Worm (Caenorhabditis elegans): ENCODE results near the gene srz-75.

The srz-75 gene

DNA sequence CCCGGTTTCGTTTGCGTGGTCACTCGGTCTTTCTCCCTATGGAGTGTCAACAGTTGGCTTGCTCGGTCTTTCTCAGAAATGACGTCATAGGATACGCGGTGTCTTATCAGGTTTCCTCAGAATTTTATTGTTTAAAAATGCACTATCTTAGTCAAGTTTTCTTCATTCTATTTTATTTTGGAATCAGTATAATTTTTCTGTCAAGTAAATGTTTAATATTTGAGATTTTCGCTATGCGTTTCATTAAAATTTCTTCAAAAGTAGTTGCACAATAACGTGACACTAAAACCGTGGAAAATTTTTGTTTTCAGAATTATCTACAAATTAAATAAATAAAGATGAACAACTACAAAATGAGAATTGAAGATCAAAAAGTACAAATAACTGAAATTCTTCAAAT, 33.3 kb downstream of the srz-75 start, which contains the start of gene hlh-31:
hlh-31 (plus strand) TSS at position 301 of the 400 bp plus-strand sequence.
- TF ChIP-seq nhr-77 (tag; optimal IDR thresholded peaks at IDR 0.05) (no peak), egl-5 (tag; optimal IDR thresholded peaks at IDR 0.05) (no peak), nhr-237 (tag; optimal IDR thresholded peaks at IDR 0.05) (no peak), nhr-11 (tag; optimal IDR thresholded peaks at IDR 0.05) (no peak), elt-1 (tag; optimal IDR thresholded peaks at IDR 0.05) (no peak), R02D3.7 (tag; optimal IDR thresholded peaks at IDR 0.05) (no peak), unc-62 (GFP tag; optimal IDR thresholded peaks at IDR 0.05) (no peak), elt-3 (tag; optimal IDR thresholded peaks at IDR 0.05) (no peak), eor-1 (tag; optimal IDR thresholded peaks at IDR 0.05) (no peak), tbx-2 (tag; optimal IDR thresholded peaks at IDR 0.05) (no peak), unc-39 (tag; optimal IDR thresholded peaks at IDR 0.05) (no peak), nhr-12 (tag; optimal IDR thresholded peaks at IDR 0.05) (no peak), hmg-11 (tag; optimal IDR thresholded peaks at IDR 0.05) (no peak), pha-4 (tag; optimal IDR thresholded peaks at IDR 0.05) (no peak), mml-1 (tag; optimal IDR thresholded peaks at IDR 0.05) (no peak), egl-27 (tag; optimal IDR thresholded peaks at IDR 0.05) (no peak), lin-39 (tag; optimal IDR thresholded peaks at IDR 0.05) (no peak), fos-1 (tag; optimal IDR thresholded peaks at IDR 0.05) (no peak), fkh-2 (tag; optimal IDR thresholded peaks at IDR 0.05) (no peak), ceh-16 (tag; optimal IDR thresholded peaks at IDR 0.05) (no peak)

DNA sequence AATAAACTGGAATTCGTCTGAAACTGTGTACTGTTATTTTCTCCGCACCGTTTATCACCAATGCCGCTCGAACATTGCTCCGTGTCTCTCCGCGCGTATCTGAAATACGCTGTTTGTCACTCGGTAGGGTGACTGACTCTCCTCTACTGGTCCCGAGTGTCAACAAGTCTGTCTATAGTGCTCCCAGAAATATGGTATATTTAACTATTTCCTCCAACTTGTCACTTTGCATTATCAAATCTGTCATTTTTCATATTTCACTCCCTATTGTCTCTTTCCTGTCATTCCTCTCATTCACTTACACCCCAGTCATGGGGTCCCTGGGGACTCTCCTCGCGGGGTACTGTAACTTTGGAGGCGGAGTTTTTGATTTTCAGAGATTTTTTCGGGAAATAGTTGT, 36.2 kb downstream of the srz-75 start, which contains the start of gene hlh-17:
hlh-17 (plus strand) TSS at position 301 of the 400 bp plus-strand sequence.
- TF ChIP-seq fos-1 (tag; optimal IDR thresholded peaks at IDR 0.05) (no peak), nhr-67 (tag; optimal IDR thresholded peaks at IDR 0.05) (no peak), nhr-43 (tag; optimal IDR thresholded peaks at IDR 0.05; ENCODE audit: poor library complexity, severe bottlenecking) (no peak), nhr-11 (tag; optimal IDR thresholded peaks at IDR 0.05) (no peak), ztf-11 (tag; optimal IDR thresholded peaks at IDR 0.05) (no peak), lin-39 (tag; optimal IDR thresholded peaks at IDR 0.05) (no peak), fkh-10 (GFP tag; optimal IDR thresholded peaks at IDR 0.05) (no peak)

DNA sequence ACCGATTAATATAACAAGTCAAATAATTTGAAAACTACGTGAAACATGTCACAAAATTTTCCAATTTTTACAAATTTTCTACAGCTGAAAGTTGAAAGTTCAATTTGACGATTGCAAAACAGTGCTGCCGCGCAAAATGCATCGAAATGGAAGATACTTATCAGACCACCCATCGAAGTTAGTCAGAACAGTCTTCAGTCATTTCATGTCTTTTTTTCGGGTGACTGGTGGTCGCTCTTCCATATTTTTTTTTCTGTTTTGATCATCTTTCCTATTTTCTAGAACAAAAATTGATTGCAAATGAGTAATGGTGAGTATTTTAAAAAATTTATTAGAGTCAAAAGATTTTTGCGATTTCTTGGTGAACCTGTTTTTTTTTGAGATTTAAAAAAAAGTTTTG, 43.5 kb downstream of the srz-75 start, which contains the start of gene F38C2.1:
F38C2.1 (plus strand) TSS at position 301 of the 400 bp plus-strand sequence.
- TF ChIP-seq nhr-237 (tag; optimal IDR thresholded peaks at IDR 0.05) (no peak), nhr-76 (tag; optimal IDR thresholded peaks at IDR 0.05) (no peak), ama-1 (optimal IDR thresholded peaks at IDR 0.05) (no peak), egl-27 (tag; optimal IDR thresholded peaks at IDR 0.05) (no peak), aly-2 (tag; optimal IDR thresholded peaks at IDR 0.05) (no peak), nhr-12 (tag; optimal IDR thresholded peaks at IDR 0.05) (no peak), unc-62 (GFP tag; optimal IDR thresholded peaks at IDR 0.05) (no peak), elt-1 (tag; optimal IDR thresholded peaks at IDR 0.05) (no peak)

ce11 chrIV:16238555-16238954, 52.1 kb downstream of the srz-75 start, which contains the start of gene srw-61:
Gene srw-61, minus strand, starts transcription at chrIV:16238655.
- TF ChIP-seq jun-1 (tag; optimal IDR thresholded peaks at IDR 0.05) (no peak), nhr-43 (tag; optimal IDR thresholded peaks at IDR 0.05; ENCODE audit: poor library complexity, severe bottlenecking) (no peak), zag-1 (tag; optimal IDR thresholded peaks at IDR 0.05) (no peak), ceh-16 (tag; optimal IDR thresholded peaks at IDR 0.05) (no peak), nhr-77 (tag; optimal IDR thresholded peaks at IDR 0.05) (no peak), sea-2 (GFP tag; optimal IDR thresholded peaks at IDR 0.05) (no peak), nhr-12 (tag; optimal IDR thresholded peaks at IDR 0.05) (no peak), aly-2 (tag; optimal IDR thresholded peaks at IDR 0.05) (no peak), pha-4 (tag; optimal IDR thresholded peaks at IDR 0.05) (no peak), ama-1 (optimal IDR thresholded peaks at IDR 0.05) (no peak)

- TF ChIP-seq lsy-12 (tag; optimal IDR thresholded peaks at IDR 0.05) (no peak), unc-39 (tag; optimal IDR thresholded peaks at IDR 0.05) (no peak), zag-1 (tag; optimal IDR thresholded peaks at IDR 0.05) (no peak), fkh-2 (tag; optimal IDR thresholded peaks at IDR 0.05) (no peak), eor-1 (tag; optimal IDR thresholded peaks at IDR 0.05) (no peak), ztf-11 (tag; optimal IDR thresholded peaks at IDR 0.05) (no peak), ceh-82 (tag; optimal IDR thresholded peaks at IDR 0.05) (no peak), nhr-12 (tag; optimal IDR thresholded peaks at IDR 0.05) (no peak), unc-62 (GFP tag; optimal IDR thresholded peaks at IDR 0.05) (no peak), ztf-4 (tag; optimal IDR thresholded peaks at IDR 0.05) (no peak), elt-2 (tag; optimal IDR thresholded peaks at IDR 0.05) (no peak), nhr-25 (tag; optimal IDR thresholded peaks at IDR 0.05) (no peak), aly-2 (tag; optimal IDR thresholded peaks at IDR 0.05) (no peak), skn-1 (tag; optimal IDR thresholded peaks at IDR 0.05) (no peak), nhr-76 (tag; optimal IDR thresholded peaks at IDR 0.05) (no peak), mdl-1 (tag; optimal IDR thresholded peaks at IDR 0.05) (no peak), jun-1 (tag; optimal IDR thresholded peaks at IDR 0.05) (no peak), lin-39 (tag; optimal IDR thresholded peaks at IDR 0.05) (no peak), elt-1 (tag; optimal IDR thresholded peaks at IDR 0.05) (no peak), nhr-11 (tag; optimal IDR thresholded peaks at IDR 0.05) (no peak)
These were observed 53.8 kb downstream of the srz-75 start for ce11 chrIV:16236827-16237226.
